Fruit fly (Drosophila melanogaster): ENCODE results near the gene CG9132.
A peak's percentile ranks its signal among the peaks of the same experiment; 100 is the strongest.

CG9132 gene

dm6 chrX:16751579-16752156 lies 48.8 kb downstream of the CG9132 start, which contains the start of gene goe (continued):
- TF ChIP-seq lz (GFP tag; optimal IDR thresholded peaks at IDR 0.05) (peak; percentile 81), CG6163 (GFP tag; IDR thresholded peaks at IDR 0.05) (peak; percentile 78), Sox102F (GFP tag; optimal IDR thresholded peaks at IDR 0.05) (peak; percentile 32), CG34406 (GFP tag; optimal IDR thresholded peaks at IDR 0.05) (peak; percentile 19), esn (GFP tag; optimal IDR thresholded peaks at IDR 0.05) (peak; percentile 75), cyc (GFP tag; optimal IDR thresholded peaks at IDR 0.05) (peak; percentile 62)

dm6 chrX:16750712-16751578 lies 49.6 kb downstream of the CG9132 start:
- TF ChIP-seq Met (GFP tag; optimal IDR thresholded peaks at IDR 0.05), result peak; percentile 85
- TF ChIP-seq CG31627 (GFP tag; optimal IDR thresholded peaks at IDR 0.05), result peak; percentile 65
- peak; percentile 84 for TF ChIP-seq OdsH (GFP tag; optimal IDR thresholded peaks at IDR 0.05)
- TF ChIP-seq achi (GFP tag; optimal IDR thresholded peaks at IDR 0.05), result peak; percentile 85
- no peak for TF ChIP-seq Hr38 (GFP tag; optimal IDR thresholded peaks at IDR 0.05)
- TF ChIP-seq net (GFP tag; optimal IDR thresholded peaks at IDR 0.05), result peak; percentile 91
- peak; percentile 87 for TF ChIP-seq Smox (GFP tag; optimal IDR thresholded peaks at IDR 0.05)
- TF ChIP-seq fd85E (GFP tag; optimal IDR thresholded peaks at IDR 0.05), result peak; percentile 62
- TF ChIP-seq Eip93F (GFP tag; optimal IDR thresholded peaks at IDR 0.05), result peak; percentile 92
- TF ChIP-seq dsx (GFP tag; optimal IDR thresholded peaks at IDR 0.05; ENCODE audit: poor library complexity, severe bottlenecking), result peak; percentile 88
- TF ChIP-seq CG32006 (GFP tag; optimal IDR thresholded peaks at IDR 0.05), result peak; percentile 91
- TF ChIP-seq Ets21C (GFP tag; optimal IDR thresholded peaks at IDR 0.05), result peak; percentile 60
- peak; percentile 1 for TF ChIP-seq fkh (GFP tag; optimal IDR thresholded peaks at IDR 0.05)
- TF ChIP-seq esn (GFP tag; optimal IDR thresholded peaks at IDR 0.05), result peak; percentile 90
- peak; percentile 94 for TF ChIP-seq CG16779 (tag; optimal IDR thresholded peaks at IDR 0.05)
- peak; percentile 89 for TF ChIP-seq CG15336 (GFP tag; IDR thresholded peaks at IDR 0.05)
- peak; percentile 85 for TF ChIP-seq Ets96B (tag; optimal IDR thresholded peaks at IDR 0.05)
- TF ChIP-seq CG7368 (GFP tag; optimal IDR thresholded peaks at IDR 0.05), result peak; percentile 67
- TF ChIP-seq Sox15 (GFP tag; optimal IDR thresholded peaks at IDR 0.05), result peak; percentile 61
- TF ChIP-seq Lpt (GFP tag; optimal IDR thresholded peaks at IDR 0.05), result peak; percentile 91
- peak; percentile 88 for TF ChIP-seq CG34406 (GFP tag; optimal IDR thresholded peaks at IDR 0.05)
- peak; percentile 61 for TF ChIP-seq Hr39 (GFP tag; optimal IDR thresholded peaks at IDR 0.05)
- peak; percentile 85 for TF ChIP-seq CG11762 (GFP tag; optimal IDR thresholded peaks at IDR 0.05; ENCODE audit: insufficient read depth)
- TF ChIP-seq acj6 (GFP tag; optimal IDR thresholded peaks at IDR 0.05), result peak; percentile 85
- TF ChIP-seq CG6792 (GFP tag; optimal IDR thresholded peaks at IDR 0.05), result peak; percentile 84
- peak; percentile 87 for TF ChIP-seq lz (GFP tag; optimal IDR thresholded peaks at IDR 0.05)
- peak; percentile 71 for TF ChIP-seq Sox14 (GFP tag; optimal IDR thresholded peaks at IDR 0.05)
- TF ChIP-seq Eip75B (GFP tag; optimal IDR thresholded peaks at IDR 0.05), result peak; percentile 89
- TF ChIP-seq Eip78C (GFP tag), result peak; percentile 97
- TF ChIP-seq CG6808 (GFP tag; optimal IDR thresholded peaks at IDR 0.05), result peak; percentile 96
- TF ChIP-seq cyc (GFP tag; optimal IDR thresholded peaks at IDR 0.05), result peak; percentile 66
- peak; percentile 82 for TF ChIP-seq pdm3 (GFP tag; optimal IDR thresholded peaks at IDR 0.05)
- peak; percentile 83 for TF ChIP-seq CG8632 (GFP tag; optimal IDR thresholded peaks at IDR 0.05)
- TF ChIP-seq CG6854 (GFP tag; optimal IDR thresholded peaks at IDR 0.05), result peak; percentile 91
- TF ChIP-seq CG3919 (GFP tag; optimal IDR thresholded peaks at IDR 0.05), result peak; percentile 84
- peak; percentile 16 for TF ChIP-seq CG11902 (GFP tag; optimal IDR thresholded peaks at IDR 0.05)
- peak; percentile 88 for TF ChIP-seq Sox102F (GFP tag; optimal IDR thresholded peaks at IDR 0.05)
- TF ChIP-seq Blimp-1 (GFP tag; optimal IDR thresholded peaks at IDR 0.05), result peak; percentile 78
- peak; percentile 31; the same call in 1 of the 2 replicates for TF ChIP-seq CG11294 (GFP tag; IDR thresholded peaks at IDR 0.05)
- TF ChIP-seq CG1621 (tag; optimal IDR thresholded peaks at IDR 0.05), result peak; percentile 79
- peak; percentile 95 for TF ChIP-seq CG9139 (GFP tag; optimal IDR thresholded peaks at IDR 0.05)
- peak; percentile 81 for TF ChIP-seq CG10631 (GFP tag; optimal IDR thresholded peaks at IDR 0.05)
- peak; percentile 99 for TF ChIP-seq ss (GFP tag; optimal IDR thresholded peaks at IDR 0.05)
- peak; percentile 93 for TF ChIP-seq CG6276 (GFP tag; optimal IDR thresholded peaks at IDR 0.05)
- peak; percentile 89 for TF ChIP-seq topi (GFP tag; optimal IDR thresholded peaks at IDR 0.05)

Measured in whole organism, prepupa.